Worm (Caenorhabditis elegans): ENCODE measurements around the gene C55A6.4.

Gene C55A6.4

ce11 chrV:11534495-11535189 lies 17.0 kb upstream of the C55A6.4 start (continued):
- TF ChIP-seq dpl-1 (GFP tag; optimal IDR thresholded peaks at IDR 0.05), result peak in 1 of 3 experiments; percentile 28
- TF ChIP-seq fos-1 (tag; optimal IDR thresholded peaks at IDR 0.05), result no peak
- peak in 5 of 6 experiments; percentile 64 to 90 (median 68) for TF ChIP-seq elt-3 (tag; optimal IDR thresholded peaks at IDR 0.05)
- no peak for TF ChIP-seq hlh-4 (tag; optimal IDR thresholded peaks at IDR 0.05)
- TF ChIP-seq pax-3 (tag; optimal IDR thresholded peaks at IDR 0.05), result no peak
- no peak for TF ChIP-seq zag-1 (tag; optimal IDR thresholded peaks at IDR 0.05)
- no peak for TF ChIP-seq ceh-8 (GFP tag; optimal IDR thresholded peaks at IDR 0.05)
- TF ChIP-seq blmp-1 (tag; optimal IDR thresholded peaks at IDR 0.05), result peak; percentile 99
- TF ChIP-seq unc-98 (GFP tag; IDR thresholded peaks at IDR 0.05), result no peak
- TF ChIP-seq zip-4 (GFP tag; optimal IDR thresholded peaks at IDR 0.05), result no peak
- TF ChIP-seq unc-86 (tag; optimal IDR thresholded peaks at IDR 0.05), result no peak
- TF ChIP-seq aha-1 (tag; optimal IDR thresholded peaks at IDR 0.05), result no peak
- TF ChIP-seq nhr-12 (tag; optimal IDR thresholded peaks at IDR 0.05), result no peak
- peak; percentile 10; the same call in 1 of the 2 replicates for TF ChIP-seq grh-1 (GFP tag; IDR thresholded peaks at IDR 0.05)
- TF ChIP-seq C04F5.9 (tag; optimal IDR thresholded peaks at IDR 0.05), result no peak
- TF ChIP-seq nhr-11 (tag; optimal IDR thresholded peaks at IDR 0.05), result no peak
- TF ChIP-seq unc-130 (tag; optimal IDR thresholded peaks at IDR 0.05), result peak; percentile 6
- TF ChIP-seq lin-13 (GFP tag; optimal IDR thresholded peaks at IDR 0.05), result no peak
- no peak for TF ChIP-seq nhr-47 (tag; optimal IDR thresholded peaks at IDR 0.05)
- peak; percentile 14 for TF ChIP-seq nhr-19 (GFP tag; conservative IDR thresholded peaks at IDR 0.05)
- no peak for TF ChIP-seq sptf-1 (tag; optimal IDR thresholded peaks at IDR 0.05)
- TF ChIP-seq ama-1 (optimal IDR thresholded peaks at IDR 0.05), result peak; percentile 65
- TF ChIP-seq ceh-63 (GFP tag; optimal IDR thresholded peaks at IDR 0.05), result no peak
- TF ChIP-seq lin-35 (GFP tag; optimal IDR thresholded peaks at IDR 0.05), result peak in 1 of 2 experiments; percentile 71
- peak; percentile 11 for TF ChIP-seq mep-1 (tag; optimal IDR thresholded peaks at IDR 0.05)
- TF ChIP-seq egl-13 (tag; optimal IDR thresholded peaks at IDR 0.05), result no peak
- no peak for TF ChIP-seq nhr-28 (tag; optimal IDR thresholded peaks at IDR 0.05)
- TF ChIP-seq C16A3.4 (tag; optimal IDR thresholded peaks at IDR 0.05), result peak; percentile 13
- TF ChIP-seq aly-2 (tag; optimal IDR thresholded peaks at IDR 0.05), result no peak
- TF ChIP-seq nhr-237 (tag; optimal IDR thresholded peaks at IDR 0.05), result no peak
- TF ChIP-seq xbp-1 (tag; optimal IDR thresholded peaks at IDR 0.05), result no peak
- TF ChIP-seq nhr-84 (tag; optimal IDR thresholded peaks at IDR 0.05), result no peak
- TF ChIP-seq ceh-88 (GFP tag; IDR thresholded peaks at IDR 0.05), result no peak

ce11 chrV:11533365-11533949 lies 15.8 kb upstream of the C55A6.4 start:
- TF ChIP-seq ceh-63 (GFP tag; optimal IDR thresholded peaks at IDR 0.05) (peak; percentile 17), pag-3 (tag; optimal IDR thresholded peaks at IDR 0.05; ENCODE audit: borderline replicate concordance, insufficient read depth) (no peak)

ce11 chrV:11532964-11533363 lies 15.3 kb upstream of the C55A6.4 start:
- TF ChIP-seq unc-98 (GFP tag; IDR thresholded peaks at IDR 0.05) (no peak), ceh-63 (GFP tag; optimal IDR thresholded peaks at IDR 0.05) (no peak), lin-14 (GFP tag; optimal IDR thresholded peaks at IDR 0.05) (peak; percentile 88), ztf-4 (tag; optimal IDR thresholded peaks at IDR 0.05) (no peak), fos-1 (tag; optimal IDR thresholded peaks at IDR 0.05) (no peak), swsn-7 (tag; optimal IDR thresholded peaks at IDR 0.05) (peak; percentile 9), snu-23 (GFP tag; optimal IDR thresholded peaks at IDR 0.05) (peak; percentile 51), efl-1 (optimal IDR thresholded peaks at IDR 0.05) (peak; percentile 1 to 14), efl-1 (GFP tag; optimal IDR thresholded peaks at IDR 0.05 in 1 of 2) (peak in 1 of 2 experiments; percentile 90), jun-1 (tag; optimal IDR thresholded peaks at IDR 0.05) (peak; percentile 14), ceh-8 (GFP tag; optimal IDR thresholded peaks at IDR 0.05) (no peak), lin-39 (tag; optimal IDR thresholded peaks at IDR 0.05) (no peak), mab-9 (GFP tag; IDR thresholded peaks at IDR 0.05) (0 out of 2 replicates have a peak, but pooled peaks have one; percentile 38), nhr-71 (tag; optimal IDR thresholded peaks at IDR 0.05) (peak; percentile 66), lir-3 (tag; optimal IDR thresholded peaks at IDR 0.05; ENCODE audit: poor library complexity) (no peak), nhr-19 (GFP tag; conservative IDR thresholded peaks at IDR 0.05) (no peak; the same call in none of the 2 replicates), hpl-2 (GFP tag; optimal IDR thresholded peaks at IDR 0.05) (no peak), nhr-77 (tag; optimal IDR thresholded peaks at IDR 0.05) (no peak), snpc-4 (tag; optimal IDR thresholded peaks at IDR 0.05) (no peak), fkh-8 (tag; optimal IDR thresholded peaks at IDR 0.05) (no peak), egl-13 (tag; optimal IDR thresholded peaks at IDR 0.05) (no peak), mep-1 (tag; optimal IDR thresholded peaks at IDR 0.05) (peak; percentile 1)

Measured in whole organism, L1 larva.